Worm (Caenorhabditis elegans): Measurements from ENCODE around the gene K07H8.2.
A peak's percentile ranks its signal among the peaks of the same experiment; 100 is the strongest.

The K07H8.2 gene

ce11 chrIV:8317800-8318199, 26.5 kb downstream of the K07H8.2 start:
- TF ChIP-seq blmp-1 (tag; optimal IDR thresholded peaks at IDR 0.05; ENCODE audit: insufficient read depth) (peak; percentile 86), lsy-2 (tag; optimal IDR thresholded peaks at IDR 0.05) (no peak), sma-9 (GFP tag; optimal IDR thresholded peaks at IDR 0.05) (peak; percentile 31), sma-9 (tag; optimal IDR thresholded peaks at IDR 0.05) (no peak), ZK546.5 (tag; optimal IDR thresholded peaks at IDR 0.05) (no peak), nhr-25 (tag; optimal IDR thresholded peaks at IDR 0.05) (peak; percentile 49)

ce11 chrIV:8318799-8319198, 27.5 kb downstream of the K07H8.2 start:
- TF ChIP-seq nhr-21 (tag; optimal IDR thresholded peaks at IDR 0.05): no peak
- no peak for TF ChIP-seq gmeb-1 (tag; optimal IDR thresholded peaks at IDR 0.05)
- TF ChIP-seq blmp-1 (tag; optimal IDR thresholded peaks at IDR 0.05; ENCODE audit: insufficient read depth): peak; percentile 40
- no peak for TF ChIP-seq dmd-4 (tag; optimal IDR thresholded peaks at IDR 0.05)
- peak; percentile 9 for TF ChIP-seq nhr-25 (tag; optimal IDR thresholded peaks at IDR 0.05)
- no peak for TF ChIP-seq ztf-4 (tag; optimal IDR thresholded peaks at IDR 0.05)
- no peak for TF ChIP-seq alr-1 (tag; optimal IDR thresholded peaks at IDR 0.05)

- no peak for TF ChIP-seq fos-1 (tag; optimal IDR thresholded peaks at IDR 0.05)
- TF ChIP-seq ztf-11 (tag; optimal IDR thresholded peaks at IDR 0.05): no peak
- TF ChIP-seq mdl-1 (tag; optimal IDR thresholded peaks at IDR 0.05): no peak
- TF ChIP-seq ZK546.5 (tag; optimal IDR thresholded peaks at IDR 0.05): no peak
Observed at ce11 chrIV:8325667-8326066, 34.3 kb downstream of the K07H8.2 start, which contains the start of gene F35H10.3. TSS of gene F35H10.3 (plus strand) at chrIV:8325967.

ce11 chrIV:8328913-8329312, 37.6 kb downstream of the K07H8.2 start, which contains the start of gene F35H10.2:
TSS of gene F35H10.2 (plus strand) at chrIV:8329213.
- TF ChIP-seq unc-39 (tag; optimal IDR thresholded peaks at IDR 0.05) (no peak), lin-13 (GFP tag; optimal IDR thresholded peaks at IDR 0.05) (no peak), lin-39 (tag; optimal IDR thresholded peaks at IDR 0.05) (no peak), sem-4 (tag; optimal IDR thresholded peaks at IDR 0.05) (no peak), fos-1 (tag; optimal IDR thresholded peaks at IDR 0.05) (no peak), F13H6.1 (tag; optimal IDR thresholded peaks at IDR 0.05) (no peak), ama-1 (optimal IDR thresholded peaks at IDR 0.05) (no peak), elt-3 (tag; optimal IDR thresholded peaks at IDR 0.05) (no peak), mdl-1 (tag; optimal IDR thresholded peaks at IDR 0.05) (no peak), unc-62 (GFP tag; optimal IDR thresholded peaks at IDR 0.05) (no peak), mab-5 (tag; optimal IDR thresholded peaks at IDR 0.05) (no peak), nhr-77 (tag; optimal IDR thresholded peaks at IDR 0.05) (no peak), elt-1 (tag; optimal IDR thresholded peaks at IDR 0.05) (no peak), C34F6.9 (tag; optimal IDR thresholded peaks at IDR 0.05) (no peak), ceh-16 (tag; optimal IDR thresholded peaks at IDR 0.05) (no peak)

- TF ChIP-seq nhr-6 (tag; optimal IDR thresholded peaks at IDR 0.05) (no peak), blmp-1 (tag; optimal IDR thresholded peaks at IDR 0.05; ENCODE audit: insufficient read depth) (no peak), nhr-11 (tag; optimal IDR thresholded peaks at IDR 0.05) (no peak), gmeb-1 (tag; optimal IDR thresholded peaks at IDR 0.05) (no peak), nhr-23 (tag; optimal IDR thresholded peaks at IDR 0.05) (no peak), lin-13 (GFP tag; optimal IDR thresholded peaks at IDR 0.05) (no peak), egl-27 (tag; optimal IDR thresholded peaks at IDR 0.05) (no peak), nhr-129 (tag; optimal IDR thresholded peaks at IDR 0.05) (no peak), sma-9 (GFP tag; optimal IDR thresholded peaks at IDR 0.05) (no peak), sma-9 (tag; optimal IDR thresholded peaks at IDR 0.05) (no peak), nhr-237 (tag; optimal IDR thresholded peaks at IDR 0.05) (no peak), elt-3 (tag; optimal IDR thresholded peaks at IDR 0.05) (no peak), nhr-25 (tag; optimal IDR thresholded peaks at IDR 0.05) (no peak), ztf-4 (tag; optimal IDR thresholded peaks at IDR 0.05) (no peak), mbf-1 (tag; optimal IDR thresholded peaks at IDR 0.05) (no peak), nhr-77 (tag; optimal IDR thresholded peaks at IDR 0.05) (no peak), F13H6.1 (tag; optimal IDR thresholded peaks at IDR 0.05) (no peak)
Observed at ce11 chrIV:8332526-8332925, 41.2 kb downstream of the K07H8.2 start, which contains the start of gene lys-10. TSS of gene lys-10 (plus strand) at chrIV:8332826.

- TF ChIP-seq ceh-82 (tag; optimal IDR thresholded peaks at IDR 0.05) (no peak), skn-1 (tag; optimal IDR thresholded peaks at IDR 0.05) (no peak), nhr-6 (tag; optimal IDR thresholded peaks at IDR 0.05) (no peak), ztf-4 (tag; optimal IDR thresholded peaks at IDR 0.05) (no peak), fos-1 (tag; optimal IDR thresholded peaks at IDR 0.05) (no peak), unc-55 (GFP tag; optimal IDR thresholded peaks at IDR 0.05) (no peak), elt-1 (tag; optimal IDR thresholded peaks at IDR 0.05) (no peak), unc-39 (tag; optimal IDR thresholded peaks at IDR 0.05) (no peak), Y55F3AM.14 (GFP tag; optimal IDR thresholded peaks at IDR 0.05) (no peak), ZK546.5 (tag; optimal IDR thresholded peaks at IDR 0.05) (no peak)
Observed at ce11 chrIV:8333034-8333433, 41.7 kb downstream of the K07H8.2 start.
